Fruit fly (Drosophila melanogaster) whole organism, adult: Measurements from ENCODE around the gene CG5693.

Source experiments
- CG11617 ChIP-seq: fragments of 200-800 bp; sonication (Bioruptor generic); optimal IDR thresholded peaks from 2 replicates; lab custom pipeline; 2017; ENCODE audit warnings: mild to moderate bottlenecking, missing biosample characterization, missing genetic modification reagents, missing genetic modification characterization
- CG33017 ChIP-seq: fragments of 200-800 bp; sonication (Bioruptor generic); optimal IDR thresholded peaks from 2 replicates; lab custom pipeline; 2018; ENCODE audit warnings: missing biosample characterization, mild to moderate bottlenecking, missing genetic modification characterization, moderate library complexity
- CG5204 ChIP-seq: fragments of 200-800 bp; sonication (Bioruptor generic); optimal IDR thresholded peaks from 2 replicates; lab custom pipeline; 2016; ENCODE audit warnings: missing biosample characterization, missing genetic modification characterization
- bab1 ChIP-seq: fragments of 200-800 bp; sonication (Bioruptor generic); optimal IDR thresholded peaks from 3 replicates; lab custom pipeline; 2019; ENCODE audit warnings: missing biosample characterization, mild to moderate bottlenecking, missing genetic modification characterization, moderate library complexity
- kay ChIP-seq: fragments of 200-800 bp; sonication (Bioruptor generic); peaks from one replicate; lab custom pipeline; 2016; ENCODE audit warnings: missing biosample characterization, missing genetic modification characterization, borderline replicate concordance
- toe ChIP-seq: fragments of 200-800 bp; sonication (Bioruptor generic); optimal IDR thresholded peaks from 2 replicates; lab custom pipeline; 2016; ENCODE audit warnings: missing biosample characterization, missing genetic modification characterization

- TF ChIP-seq CG33017 (tag; lab: Kevin White, UChicago) = no peak
- no peak for TF ChIP-seq CG11617 (GFP tag; lab: Kevin White, UChicago)
- TF ChIP-seq toe (GFP tag; lab: Kevin White, UChicago) = no peak
- TF ChIP-seq bab1 (GFP tag; lab: Kevin White, UChicago) = no peak
- no peak for TF ChIP-seq kay (GFP tag; lab: Kevin White, UChicago)
- no peak for TF ChIP-seq CG5204 (GFP tag; lab: Kevin White, UChicago)
Measured at dm6 chr2L:18007060-18007459, 633 bp downstream of the CG5693 start, which contains the start of gene CG42659.
